Worm (Caenorhabditis elegans) whole organism, late embryonic: ENCODE measurements around the gene K12D12.5.

ENCODE experiments used
- C38D4.7 ChIP-seq: fragments of 200-800 bp; sonication (Bioruptor generic); optimal IDR thresholded peaks from 2 replicates; lab custom pipeline; 2018; ENCODE audit warnings: mild to moderate bottlenecking, missing genetic modification characterization, moderate library complexity, missing compliant biosample characterization
- F13H6.1 ChIP-seq: sonication (generic microtip); optimal IDR thresholded peaks from 2 replicates; lab custom pipeline; 2016; ENCODE audit warnings: missing genetic modification characterization, missing compliant biosample characterization
- K02D7.2 ChIP-seq: sonication (generic microtip); optimal IDR thresholded peaks from 2 replicates; lab custom pipeline; 2017; ENCODE audit warnings: mild to moderate bottlenecking, missing genetic modification characterization, missing compliant biosample characterization
- K09A11.1 ChIP-seq: sonication (generic microtip); optimal IDR thresholded peaks from 2 replicates; lab custom pipeline; 2017; ENCODE audit warnings: antibody characterized with exemption, mild to moderate bottlenecking, missing genetic modification characterization, missing compliant biosample characterization; ENCODE audit not compliant: insufficient read depth
- T23F11.4 ChIP-seq: fragments of 200-800 bp; sonication (Bioruptor generic); optimal IDR thresholded peaks from 2 replicates; lab custom pipeline; 2018; ENCODE audit warnings: mild to moderate bottlenecking, missing genetic modification characterization, missing compliant biosample characterization
- ama-1 ChIP-seq: fragments of 150-350 bp; optimal IDR thresholded peaks from 2 replicates; lab custom pipeline; 2014
- ceh-14 ChIP-seq: sonication (generic microtip); optimal IDR thresholded peaks from 2 replicates; lab custom pipeline; 2016; ENCODE audit warnings: missing genotype, missing genetic modification characterization, missing compliant biosample characterization
- ceh-18 ChIP-seq: sonication (generic microtip); optimal IDR thresholded peaks from 2 replicates; lab custom pipeline; 2016; ENCODE audit warnings: missing genetic modification characterization, missing compliant biosample characterization
- ceh-19 ChIP-seq: fragments of 200-800 bp; sonication (Bioruptor generic); optimal IDR thresholded peaks from 2 replicates; lab custom pipeline; 2018; ENCODE audit warnings: mild to moderate bottlenecking, missing genetic modification characterization, missing compliant biosample characterization
- ceh-2 ChIP-seq: sonication (generic microtip); optimal IDR thresholded peaks from 2 replicates; lab custom pipeline; 2016; ENCODE audit warnings: missing genotype, missing genetic modification characterization, missing compliant biosample characterization
- ceh-22 ChIP-seq: sonication (generic microtip); optimal IDR thresholded peaks from 2 replicates; lab custom pipeline; 2017; ENCODE audit warnings: missing biosample characterization, missing genetic modification characterization
- ceh-24 ChIP-seq: sonication (generic microtip); optimal IDR thresholded peaks from 2 replicates; lab custom pipeline; 2016; ENCODE audit warnings: mild to moderate bottlenecking, missing genetic modification characterization, missing compliant biosample characterization
- ceh-30 ChIP-seq: fragments of 150-350 bp; optimal IDR thresholded peaks from 2 replicates; lab custom pipeline; 2014; ENCODE audit warnings: missing biosample characterization, missing genetic modification characterization
- ceh-31 ChIP-seq: sonication (generic microtip); optimal IDR thresholded peaks from 2 replicates; lab custom pipeline; 2016; ENCODE audit warnings: missing genetic modification characterization, missing compliant biosample characterization
- ceh-48 ChIP-seq: sonication (generic microtip); optimal IDR thresholded peaks from 2 replicates; lab custom pipeline; 2016; ENCODE audit warnings: missing genetic modification characterization, inconsistent platforms, missing compliant biosample characterization
- ceh-9 ChIP-seq: sonication (generic microtip); optimal IDR thresholded peaks from 2 replicates; lab custom pipeline; 2016; ENCODE audit warnings: mild to moderate bottlenecking, missing genetic modification characterization, inconsistent platforms, missing compliant biosample characterization
- dmd-4 ChIP-seq: sonication (generic microtip); optimal IDR thresholded peaks from 2 replicates; lab custom pipeline; 2016; ENCODE audit warnings: borderline replicate concordance, missing genetic modification characterization, missing compliant biosample characterization
- dve-1 ChIP-seq: sonication (generic microtip); optimal IDR thresholded peaks from 2 replicates; lab custom pipeline; 2017; ENCODE audit warnings: antibody characterized with exemption, mild to moderate bottlenecking, missing genetic modification characterization, missing compliant biosample characterization
- elt-4 ChIP-seq: sonication (generic microtip); optimal IDR thresholded peaks from 2 replicates; lab custom pipeline; 2016; ENCODE audit warnings: missing genetic modification characterization, missing compliant biosample characterization
- eyg-1 ChIP-seq: sonication (generic microtip); optimal IDR thresholded peaks from 2 replicates; lab custom pipeline; 2016; ENCODE audit warnings: missing genotype, missing genetic modification characterization, missing compliant biosample characterization
- fax-1 ChIP-seq: sonication (generic microtip); optimal IDR thresholded peaks from 2 replicates; lab custom pipeline; 2016; ENCODE audit warnings: missing genotype, missing genetic modification characterization, missing compliant biosample characterization
- fkh-6 ChIP-seq: sonication (generic microtip); optimal IDR thresholded peaks from 2 replicates; lab custom pipeline; 2016; ENCODE audit warnings: missing genetic modification characterization, missing compliant biosample characterization
- gmeb-2 ChIP-seq: sonication (generic microtip); optimal IDR thresholded peaks from 2 replicates; lab custom pipeline; 2016; ENCODE audit warnings: missing genetic modification characterization, inconsistent platforms, missing compliant biosample characterization
- hlh-13 ChIP-seq: fragments of 200-800 bp; sonication (Bioruptor generic); optimal IDR thresholded peaks from 2 replicates; lab custom pipeline; 2018; ENCODE audit warnings: mild to moderate bottlenecking, missing genetic modification characterization, missing compliant biosample characterization
- hlh-30 ChIP-seq: sonication (generic microtip); optimal IDR thresholded peaks from 2 replicates; lab custom pipeline; 2017; ENCODE audit warnings: antibody characterized with exemption, missing genetic modification characterization, missing compliant biosample characterization; ENCODE audit not compliant: insufficient read depth
- hlh-6 ChIP-seq: sonication (generic microtip); optimal IDR thresholded peaks from 2 replicates; lab custom pipeline; 2016; ENCODE audit warnings: missing genotype, missing genetic modification characterization, missing compliant biosample characterization
- hlh-8 ChIP-seq: sonication (generic microtip); optimal IDR thresholded peaks from 2 replicates; lab custom pipeline; 2016; ENCODE audit warnings: missing genotype, missing genetic modification characterization, missing compliant biosample characterization
- lim-6 ChIP-seq: sonication (generic microtip); optimal IDR thresholded peaks from 2 replicates; lab custom pipeline; 2016; ENCODE audit warnings: missing genetic modification characterization, missing compliant biosample characterization
- lin-11 ChIP-seq: fragments of 200-800 bp; sonication (Bioruptor generic); optimal IDR thresholded peaks from 2 replicates; lab custom pipeline; 2018; ENCODE audit warnings: mild to moderate bottlenecking, missing genetic modification characterization, missing compliant biosample characterization
- madf-2 ChIP-seq: sonication (generic microtip); optimal IDR thresholded peaks from 2 replicates; lab custom pipeline; 2017; ENCODE audit warnings: missing genetic modification characterization, missing compliant biosample characterization
- nhr-11 ChIP-seq: fragments of 150-350 bp; optimal IDR thresholded peaks from 2 replicates; lab custom pipeline; 2014; ENCODE audit warnings: missing biosample characterization, missing genetic modification characterization
- npax-4 ChIP-seq: sonication (generic microtip); optimal IDR thresholded peaks from 2 replicates; lab custom pipeline; 2016; ENCODE audit warnings: missing genetic modification characterization, missing compliant biosample characterization
- odd-2 ChIP-seq: sonication (generic microtip); optimal IDR thresholded peaks from 2 replicates; lab custom pipeline; 2017; ENCODE audit warnings: antibody characterized with exemption, mild to moderate bottlenecking, missing genetic modification characterization, missing compliant biosample characterization
- pag-3 ChIP-seq: sonication (generic microtip); optimal IDR thresholded peaks from 2 replicates; lab custom pipeline; 2016; ENCODE audit warnings: missing compliant biosample characterization, missing genetic modification characterization, borderline replicate concordance
- pat-9 ChIP-seq: fragments of 200-800 bp; sonication (Bioruptor generic); optimal IDR thresholded peaks from 2 replicates; lab custom pipeline; 2018; ENCODE audit warnings: mild to moderate bottlenecking, missing genetic modification characterization, moderate library complexity, missing compliant biosample characterization
- pha-4 ChIP-seq: fragments of 150-350 bp; optimal IDR thresholded peaks from 2 replicates; lab custom pipeline; 2018; ENCODE audit warnings: missing biosample characterization, missing genetic modification reagents, missing genetic modification characterization
- pros-1 ChIP-seq: fragments of 150-350 bp; optimal IDR thresholded peaks from 2 replicates; lab custom pipeline; 2014; ENCODE audit warnings: missing biosample characterization, missing genetic modification reagents, missing genetic modification characterization
- ref-2 ChIP-seq: sonication (generic microtip); optimal IDR thresholded peaks from 2 replicates; lab custom pipeline; 2016; ENCODE audit warnings: missing genetic modification characterization, missing compliant biosample characterization
- sdc-2 ChIP-seq: sonication (generic microtip); optimal IDR thresholded peaks from 2 replicates; lab custom pipeline; 2016; ENCODE audit warnings: missing genotype, missing genetic modification characterization, missing compliant biosample characterization
- sox-2 ChIP-seq: fragments of 200-800 bp; sonication (Bioruptor generic); IDR thresholded peaks from 2 replicates; pipeline ENCODE4 v1.3.6; 2022; ENCODE audit warnings: missing genetic modification reagents, missing genetic modification characterization, missing compliant biosample characterization
- sox-4 ChIP-seq: sonication (generic microtip); optimal IDR thresholded peaks from 2 replicates; lab custom pipeline; 2017; ENCODE audit warnings: mild to moderate bottlenecking, missing genetic modification characterization, inconsistent platforms, missing compliant biosample characterization
- syd-9 ChIP-seq: sonication (generic microtip); optimal IDR thresholded peaks from 2 replicates; lab custom pipeline; 2016; ENCODE audit warnings: mild to moderate bottlenecking, missing genetic modification characterization, moderate library complexity, missing compliant biosample characterization
- tbx-2 ChIP-seq: sonication (generic microtip); optimal IDR thresholded peaks from 2 replicates; lab custom pipeline; 2016; ENCODE audit warnings: missing genetic modification characterization, missing compliant biosample characterization
- tbx-7 ChIP-seq: sonication (generic microtip); optimal IDR thresholded peaks from 2 replicates; lab custom pipeline; 2016; ENCODE audit warnings: missing genotype, missing genetic modification characterization, missing compliant biosample characterization
- unc-3 ChIP-seq, 2 experiments: fragments of 200-800 bp in 1 of 2; sonication (Bioruptor generic) in 1 of 2; sonication (generic microtip) in 1 of 2; conservative IDR thresholded peaks in 1 of 2; optimal IDR thresholded peaks in 1 of 2; 2 replicates each; pipeline versions ENCODE4 v1.3.6 to Lab custom; 2016 to 2022; ENCODE audit warnings: missing compliant biosample characterization in 2 of 2, missing genetic modification characterization in 2 of 2, missing genetic modification reagents in 1 of 2
- unc-42 ChIP-seq: sonication (generic microtip); optimal IDR thresholded peaks from 2 replicates; lab custom pipeline; 2016; ENCODE audit warnings: missing genotype, missing genetic modification characterization, missing compliant biosample characterization
- unc-55 ChIP-seq: sonication (generic microtip); optimal IDR thresholded peaks from 2 replicates; lab custom pipeline; 2017; ENCODE audit warnings: missing biosample characterization, missing genetic modification reagents, missing genetic modification characterization
- unc-86 ChIP-seq: sonication (generic microtip); optimal IDR thresholded peaks from 2 replicates; lab custom pipeline; 2016; ENCODE audit warnings: missing genetic modification characterization, missing compliant biosample characterization
- zip-5 ChIP-seq: sonication (generic microtip); optimal IDR thresholded peaks from 2 replicates; lab custom pipeline; 2016; ENCODE audit warnings: missing genetic modification characterization, missing compliant biosample characterization

K12D12.5 gene

ce11 chrII:11860623-11861079 is at the start of gene K12D12.5:
Gene K12D12.5, plus strand, starts transcription at chrII:11861029.
- TF ChIP-seq npax-4 (tag; lab: Kevin White, UChicago), result no peak
- TF ChIP-seq unc-3 (GFP tag; conservative IDR thresholded peaks at IDR 0.05; lab: Robert Waterston, UW), result no peak
- no peak for TF ChIP-seq unc-3 (tag; optimal IDR thresholded peaks at IDR 0.05; lab: Kevin White, UChicago)
- no peak for TF ChIP-seq T23F11.4
- TF ChIP-seq fkh-6 (tag; lab: Kevin White, UChicago), result no peak
- no peak for TF ChIP-seq eyg-1 (tag; lab: Kevin White, UChicago)
- TF ChIP-seq hlh-13, result no peak
- no peak for TF ChIP-seq sox-2 (GFP tag; lab: Robert Waterston, UW)
- TF ChIP-seq dmd-4, result no peak
- TF ChIP-seq fax-1, result no peak
- no peak for TF ChIP-seq pat-9 (tag; lab: Kevin White, UChicago)
- TF ChIP-seq ceh-19 (GFP tag; lab: Kevin White, UChicago), result no peak
- TF ChIP-seq tbx-2 (tag; lab: Kevin White, UChicago), result no peak
- TF ChIP-seq unc-86, result no peak
- no peak for TF ChIP-seq K02D7.2 (tag; lab: Kevin White, UChicago)
- no peak for TF ChIP-seq hlh-8 (tag; lab: Kevin White, UChicago)
- TF ChIP-seq ceh-14, result no peak
- TF ChIP-seq unc-42 (tag; lab: Kevin White, UChicago), result no peak
- TF ChIP-seq elt-4 (tag; lab: Kevin White, UChicago), result no peak
- no peak for TF ChIP-seq ceh-2

ce11 chrII:11811241-11811640 is 49.6 kb upstream of the K12D12.5 start:
- TF ChIP-seq K09A11.1 (tag; lab: Kevin White, UChicago) (no peak), hlh-6 (tag; lab: Kevin White, UChicago) (no peak), madf-2 (tag; lab: Kevin White, UChicago) (no peak), lin-11 (tag; lab: Kevin White, UChicago) (no peak), hlh-13 (no peak), F13H6.1 (no peak), dve-1 (tag; lab: Kevin White, UChicago) (no peak), tbx-7 (tag; lab: Kevin White, UChicago) (no peak), sdc-2 (no peak), nhr-11 (tag; lab: Kevin White, UChicago) (no peak), ref-2 (no peak)

- TF ChIP-seq pros-1 (tag; lab: Kevin White, UChicago) (no peak), eyg-1 (tag; lab: Kevin White, UChicago) (no peak), T23F11.4 (no peak), pag-3 (no peak), ceh-22 (tag; lab: Kevin White, UChicago) (no peak), lim-6 (tag; lab: Kevin White, UChicago) (no peak), fax-1 (no peak), pha-4 (tag; lab: Kevin White, UChicago) (no peak), ama-1 (lab: Kevin White, UChicago) (no peak), unc-55 (no peak), ceh-31 (tag; lab: Kevin White, UChicago) (peak; percentile 28), sox-4 (tag; lab: Kevin White, UChicago) (no peak), sdc-2 (no peak), ceh-48 (no peak), gmeb-2 (no peak), pat-9 (tag; lab: Kevin White, UChicago) (no peak), hlh-30 (tag; lab: Kevin White, UChicago) (peak; percentile 84), zip-5 (tag; lab: Kevin White, UChicago) (no peak), ceh-30 (no peak), K09A11.1 (tag; lab: Kevin White, UChicago) (no peak), sox-2 (GFP tag; lab: Robert Waterston, UW) (no peak), tbx-2 (tag; lab: Kevin White, UChicago) (peak; percentile 26), hlh-13 (no peak), ceh-9 (tag; lab: Kevin White, UChicago) (no peak), odd-2 (tag; lab: Kevin White, UChicago) (no peak), ceh-24 (tag; lab: Kevin White, UChicago) (no peak), ceh-18 (peak; percentile 14), syd-9 (tag; lab: Kevin White, UChicago) (no peak), K02D7.2 (tag; lab: Kevin White, UChicago) (no peak), elt-4 (tag; lab: Kevin White, UChicago) (no peak), C38D4.7 (GFP tag; lab: Kevin White, UChicago) (no peak)
These were observed 46.9 kb upstream of the K12D12.5 start, which contains the start of gene F43G6.8 for ce11 chrII:11813895-11814369. Gene F43G6.8, minus strand, starts transcription at chrII:11814092.
